Fruit fly (Drosophila melanogaster) whole organism, embryonic: ENCODE measurements around the gene CG6066.
A peak's percentile ranks its signal among the peaks of the same experiment; 100 is the strongest.

Experiments
- Aef1 ChIP-seq: fragments of 200-800 bp; sonication (Bioruptor generic); IDR thresholded peaks from 3 replicates; pipeline ENCODE4 v1.3.6; 2022; ENCODE audit warnings: missing biosample characterization, missing genetic modification characterization
- BtbVII ChIP-seq: fragments of 200-800 bp; sonication (Bioruptor generic); optimal IDR thresholded peaks from 3 replicates; lab custom pipeline; 2017; ENCODE audit warnings: missing biosample characterization, mild to moderate bottlenecking, missing genetic modification characterization
- Bteb2 ChIP-seq: fragments of 200-800 bp; sonication (Bioruptor generic); optimal IDR thresholded peaks from 2 replicates; lab custom pipeline; 2016; ENCODE audit warnings: missing biosample characterization, missing genetic modification characterization
- CG1024 ChIP-seq: fragments of 200-800 bp; sonication (Bioruptor generic); IDR thresholded peaks from 2 replicates; pipeline ENCODE4 v1.3.6; 2022; ENCODE audit warnings: missing biosample characterization, missing genetic modification characterization
- CG10321 ChIP-seq: fragments of 200-800 bp; sonication (Bioruptor generic); IDR thresholded peaks from 2 replicates; pipeline ENCODE4 v1.3.6; 2022; ENCODE audit warnings: missing biosample characterization, missing genetic modification characterization
- CG10366 ChIP-seq: fragments of 200-800 bp; sonication (Bioruptor generic); IDR thresholded peaks from 2 replicates; pipeline ENCODE4 v1.3.6; 2022; ENCODE audit warnings: missing biosample characterization, missing genetic modification characterization
- CG10654 ChIP-seq: fragments of 200-800 bp; sonication (Bioruptor generic); optimal IDR thresholded peaks from 2 replicates; lab custom pipeline; 2016; ENCODE audit warnings: missing biosample characterization, missing genetic modification characterization
- CG12299 ChIP-seq: fragments of 200-800 bp; sonication (Bioruptor generic); optimal IDR thresholded peaks from 2 replicates; lab custom pipeline; 2018; ENCODE audit warnings: missing biosample characterization, mild to moderate bottlenecking, missing genetic modification characterization
- CG12659 ChIP-seq: fragments of 200-800 bp; sonication (Bioruptor generic); optimal IDR thresholded peaks from 3 replicates; lab custom pipeline; 2017; ENCODE audit warnings: mild to moderate bottlenecking, missing biosample characterization, missing genetic modification reagents, missing genetic modification characterization
- CG13296 ChIP-seq: fragments of 200-800 bp; sonication (Bioruptor generic); optimal IDR thresholded peaks from 3 replicates; lab custom pipeline; 2018; ENCODE audit warnings: missing biosample characterization, mild to moderate bottlenecking, missing genetic modification characterization
- CG14667 ChIP-seq: fragments of 200-800 bp; sonication (Bioruptor generic); IDR thresholded peaks from 2 replicates; pipeline ENCODE4 v1.3.6; 2022; ENCODE audit warnings: missing biosample characterization, missing genetic modification characterization
- CG17328 ChIP-seq: fragments of 200-800 bp; sonication (Bioruptor generic); IDR thresholded peaks from 2 replicates; pipeline ENCODE4 v1.3.6; 2022; ENCODE audit warnings: missing biosample characterization, missing genetic modification characterization
- CG17359 ChIP-seq: fragments of 200-800 bp; sonication (Bioruptor generic); optimal IDR thresholded peaks from 3 replicates; lab custom pipeline; 2018; ENCODE audit warnings: missing biosample characterization, mild to moderate bottlenecking, missing genetic modification characterization, moderate library complexity
- CG17385 ChIP-seq: fragments of 200-800 bp; sonication (Bioruptor generic); optimal IDR thresholded peaks from 3 replicates; lab custom pipeline; 2018; ENCODE audit warnings: missing biosample characterization, mild to moderate bottlenecking, missing genetic modification characterization
- CG18011 ChIP-seq: fragments of 200-800 bp; sonication (Bioruptor generic); optimal IDR thresholded peaks from 2 replicates; lab custom pipeline; 2017; ENCODE audit warnings: missing biosample characterization, missing genetic modification characterization, mild to moderate bottlenecking, moderate library complexity, missing genotype
- CG18262 ChIP-seq: fragments of 200-800 bp; optimal IDR thresholded peaks from 3 replicates; lab custom pipeline; 2019; ENCODE audit warnings: missing biosample characterization, mild to moderate bottlenecking, missing genetic modification characterization, moderate library complexity
- CG18599 ChIP-seq: fragments of 200-800 bp; sonication (Bioruptor generic); optimal IDR thresholded peaks from 3 replicates; lab custom pipeline; 2017; ENCODE audit warnings: missing biosample characterization, missing genetic modification characterization, mild to moderate bottlenecking, moderate library complexity, missing genetic modification reagents
- CG2889 ChIP-seq: fragments of 200-800 bp; sonication (Bioruptor generic); IDR thresholded peaks from 3 replicates; pipeline ENCODE4 v1.3.6; 2022; ENCODE audit warnings: missing biosample characterization, missing genetic modification characterization
- CG9876 ChIP-seq: fragments of 200-800 bp; sonication (Bioruptor generic); optimal IDR thresholded peaks from 2 replicates; lab custom pipeline; 2016; ENCODE audit warnings: missing biosample characterization, missing genetic modification characterization
- CG9932 ChIP-seq: fragments of 200-800 bp; sonication (Bioruptor generic); IDR thresholded peaks from 2 replicates; pipeline ENCODE4 v1.3.6; 2022; ENCODE audit warnings: missing biosample characterization, missing genetic modification characterization
- CHES-1-like ChIP-seq: fragments of 200-800 bp; sonication (Bioruptor generic); optimal IDR thresholded peaks from 2 replicates; lab custom pipeline; 2016; ENCODE audit warnings: missing biosample characterization, missing genetic modification characterization
- Camta ChIP-seq: fragments of 200-800 bp; sonication (Bioruptor generic); optimal IDR thresholded peaks from 2 replicates; lab custom pipeline; 2016; ENCODE audit warnings: missing biosample characterization, missing genetic modification characterization
- Dad ChIP-seq: fragments of 200-800 bp; sonication (Bioruptor generic); optimal IDR thresholded peaks from 3 replicates; lab custom pipeline; 2016; ENCODE audit warnings: missing biosample characterization, missing genetic modification characterization
- Elba2 ChIP-seq: fragments of 200-800 bp; sonication (Bioruptor generic); optimal IDR thresholded peaks from 3 replicates; lab custom pipeline; 2016; ENCODE audit warnings: missing biosample characterization, missing genetic modification characterization
- Ets97D ChIP-seq: fragments of 200-800 bp; sonication (Bioruptor generic); optimal IDR thresholded peaks from 3 replicates; lab custom pipeline; 2016; ENCODE audit warnings: missing biosample characterization, missing genetic modification characterization
- H2.0 ChIP-seq: fragments of 200-800 bp; sonication (Bioruptor generic); IDR thresholded peaks from 2 replicates; pipeline ENCODE4 v1.3.6; 2022; ENCODE audit warnings: missing biosample characterization, missing genetic modification characterization
- HmgZ ChIP-seq: fragments of 200-800 bp; sonication (Bioruptor generic); optimal IDR thresholded peaks from 2 replicates; lab custom pipeline; 2018; ENCODE audit warnings: missing biosample characterization, mild to moderate bottlenecking, missing genetic modification characterization
- NFAT ChIP-seq: fragments of 200-800 bp; sonication (Bioruptor generic); IDR thresholded peaks from 2 replicates; pipeline ENCODE4 v1.3.6; 2022; ENCODE audit warnings: missing biosample characterization, missing genetic modification characterization
- Nf-YC ChIP-seq: fragments of 200-800 bp; optimal IDR thresholded peaks from 3 replicates; lab custom pipeline; 2019; ENCODE audit warnings: missing biosample characterization, mild to moderate bottlenecking, missing genetic modification characterization, moderate library complexity
- PHDP ChIP-seq: fragments of 200-800 bp; sonication (Bioruptor generic); optimal IDR thresholded peaks from 3 replicates; lab custom pipeline; 2018; ENCODE audit warnings: missing biosample characterization, mild to moderate bottlenecking, missing genetic modification characterization, moderate library complexity
- Taf1 ChIP-seq: fragments of 200-800 bp; sonication (Bioruptor generic); IDR thresholded peaks from 2 replicates; pipeline ENCODE4 v1.3.6; 2022; ENCODE audit warnings: missing biosample characterization, missing genetic modification characterization
- bcd ChIP-seq: fragments of 200-800 bp; sonication (Bioruptor generic); optimal IDR thresholded peaks from 2 replicates; lab custom pipeline; 2017; ENCODE audit warnings: missing biosample characterization, mild to moderate bottlenecking, missing genetic modification characterization
- cas ChIP-seq: fragments of 200-800 bp; sonication (Bioruptor generic); IDR thresholded peaks from 2 replicates; pipeline ENCODE4 v1.3.6; 2022; ENCODE audit warnings: missing biosample characterization, missing genetic modification characterization
- caup ChIP-seq: fragments of 200-800 bp; sonication (Bioruptor generic); optimal IDR thresholded peaks from 3 replicates; lab custom pipeline; 2017; ENCODE audit warnings: missing biosample characterization, mild to moderate bottlenecking, missing genetic modification characterization, moderate library complexity; ENCODE audit not compliant: severe bottlenecking
- dpn ChIP-seq, 2 experiments: fragments of 200-800 bp; sonication (Bioruptor generic); optimal IDR thresholded peaks; 3 replicates each; lab custom pipeline; 2016; ENCODE audit warnings: missing biosample characterization in 2 of 2, missing genetic modification characterization in 2 of 2
- emc ChIP-seq: fragments of 200-800 bp; sonication (Bioruptor generic); optimal IDR thresholded peaks from 2 replicates; lab custom pipeline; 2016; ENCODE audit warnings: missing biosample characterization, missing genetic modification characterization
- exex ChIP-seq: fragments of 200-800 bp; sonication (Bioruptor generic); optimal IDR thresholded peaks from 4 replicates; lab custom pipeline; 2018; ENCODE audit warnings: missing biosample characterization, mild to moderate bottlenecking, missing genetic modification characterization, moderate library complexity
- fu2 ChIP-seq: fragments of 200-800 bp; sonication (Bioruptor generic); optimal IDR thresholded peaks from 2 replicates; lab custom pipeline; 2016; ENCODE audit warnings: missing biosample characterization, missing genetic modification characterization
- gce ChIP-seq: fragments of 200-800 bp; sonication (Bioruptor generic); IDR thresholded peaks from 3 replicates; pipeline ENCODE4 v1.3.6; 2022; ENCODE audit warnings: missing biosample characterization, missing genetic modification characterization
- gro ChIP-seq: fragments of 200-800 bp; sonication (Bioruptor generic); optimal IDR thresholded peaks from 2 replicates; lab custom pipeline; 2016; ENCODE audit warnings: missing biosample characterization, missing genetic modification characterization
- lab ChIP-seq: fragments of 200-800 bp; sonication (Bioruptor generic); optimal IDR thresholded peaks from 3 replicates; lab custom pipeline; 2017; ENCODE audit warnings: missing biosample characterization, missing genetic modification characterization, mild to moderate bottlenecking, moderate library complexity, missing genetic modification reagents
- pan ChIP-seq, 4 experiments: fragments of >200 bp in 3 of 4; fragments of 200-800 bp in 1 of 4; sonication (Bioruptor generic) in 1 of 4; optimal IDR thresholded peaks in 3 of 4; IDR thresholded peaks in 1 of 4; 2 replicates each; pipeline versions ENCODE4 v1.3.6 to Lab custom; 2017 to 2022; ENCODE audit warnings: missing biosample characterization in 2 of 4, missing genetic modification characterization in 2 of 4, mixed read lengths in 1 of 4
- pzg ChIP-seq: fragments of 200-800 bp; sonication (Bioruptor generic); optimal IDR thresholded peaks from 3 replicates; lab custom pipeline; 2018; ENCODE audit warnings: missing biosample characterization, mild to moderate bottlenecking, missing genetic modification characterization, moderate library complexity
- repo ChIP-seq: fragments of 200-800 bp; sonication (Bioruptor generic); optimal IDR thresholded peaks from 2 replicates; lab custom pipeline; 2016; ENCODE audit warnings: missing biosample characterization, missing genetic modification characterization
- sd ChIP-seq: fragments of 200-800 bp; sonication (Bioruptor generic); optimal IDR thresholded peaks from 3 replicates; lab custom pipeline; 2018; ENCODE audit warnings: missing biosample characterization, mild to moderate bottlenecking, missing genetic modification characterization, moderate library complexity
- sug ChIP-seq: fragments of 200-800 bp; optimal IDR thresholded peaks from 2 replicates; lab custom pipeline; 2019; ENCODE audit warnings: missing biosample characterization, mild to moderate bottlenecking, missing genetic modification characterization, moderate library complexity
- tap ChIP-seq: fragments of 200-800 bp; optimal IDR thresholded peaks from 3 replicates; lab custom pipeline; 2019; ENCODE audit warnings: missing biosample characterization, mild to moderate bottlenecking, missing genetic modification characterization, moderate library complexity
- tup ChIP-seq: fragments of 200-800 bp; sonication (Bioruptor generic); optimal IDR thresholded peaks from 2 replicates; lab custom pipeline; 2016; ENCODE audit warnings: missing biosample characterization, mild to moderate bottlenecking, missing genetic modification characterization, moderate library complexity
- wek ChIP-seq: fragments of 200-800 bp; sonication (Bioruptor generic); optimal IDR thresholded peaks from 3 replicates; lab custom pipeline; 2018; ENCODE audit warnings: missing biosample characterization, mild to moderate bottlenecking, missing genetic modification characterization, moderate library complexity
- zfh1 ChIP-seq: fragments of 200-800 bp; sonication (Bioruptor generic); IDR thresholded peaks from 3 replicates; pipeline ENCODE4 v1.3.6; 2022; ENCODE audit warnings: missing biosample characterization, missing genetic modification characterization

CG6066 gene

DNA sequence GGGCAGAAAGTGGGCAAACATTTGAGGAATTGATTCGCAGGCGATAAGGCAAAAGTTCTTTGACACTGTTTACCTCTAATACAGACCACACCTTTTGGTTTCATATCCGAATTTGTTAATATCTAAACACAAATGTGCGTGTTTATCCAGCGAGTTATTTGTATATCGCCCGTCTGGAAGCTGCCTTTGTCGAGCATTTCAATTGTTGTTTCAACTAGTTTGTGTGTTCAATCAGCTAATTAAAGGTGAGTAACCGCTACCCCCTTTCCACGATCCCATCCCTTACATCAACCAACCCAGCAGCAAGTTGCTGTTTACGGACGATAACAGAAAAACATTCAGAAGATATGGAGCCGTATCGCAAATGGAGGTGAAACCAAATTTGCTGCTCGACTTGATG lies 14.9 kb upstream of the CG6066 start (continued):
- TF ChIP-seq Taf1 (GFP tag; lab: Robert Waterston, UW) (peak; percentile 42; the same call in 1 of the 2 replicates), sd (peak; percentile 7), CG18599 (GFP tag; lab: Kevin White, UChicago) (peak; percentile 85), CG18262 (tag; lab: Kevin White, UChicago) (no peak), tup (peak; percentile 4), dpn (GFP tag; optimal IDR thresholded peaks at IDR 0.05; lab: Kevin White, UChicago) (peak; percentile 27 to 67), tap (tag; lab: Kevin White, UChicago) (no peak), CG1024 (GFP tag; lab: Robert Waterston, UW) (no peak), Dad (GFP tag; lab: Kevin White, UChicago) (no peak), CG10654 (peak; percentile 16), CG12299 (tag; lab: Kevin White, UChicago) (peak; percentile 8), CG17385 (GFP tag; lab: Kevin White, UChicago) (peak; percentile 15), Bteb2 (GFP tag; lab: Kevin White, UChicago) (peak; percentile 14), CG14667 (no peak), repo (GFP tag; lab: Kevin White, UChicago) (no peak), CHES-1-like (GFP tag; lab: Kevin White, UChicago) (peak; percentile 49), bcd (GFP tag; lab: Kevin White, UChicago) (peak; percentile 35), NFAT (GFP tag; lab: Robert Waterston, UW) (peak; percentile 24; the same call in 1 of the 2 replicates), lab (GFP tag; lab: Kevin White, UChicago) (peak; percentile 87), CG12659 (GFP tag; lab: Kevin White, UChicago) (peak; percentile 48), emc (GFP tag; lab: Kevin White, UChicago) (peak; percentile 34), pan (optimal IDR thresholded peaks at IDR 0.05; lab: Kevin White, UChicago) (no peak), pan (GFP tag; optimal IDR thresholded peaks at IDR 0.05 in 1 of 2, IDR thresholded peaks at IDR 0.05 in 1 of 2) (peak in 1 of 2 experiments; percentile 52), Aef1 (GFP tag; lab: Robert Waterston, UW) (no peak), CG17359 (tag; lab: Kevin White, UChicago) (peak; percentile 58), gce (GFP tag; lab: Robert Waterston, UW) (0 out of 3 replicates have a peak, but pooled peaks have one; percentile 5), cas (GFP tag; lab: Robert Waterston, UW) (no peak), HmgZ (tag; lab: Kevin White, UChicago) (peak; percentile 54), CG13296 (GFP tag; lab: Kevin White, UChicago) (peak; percentile 61), sug (tag; lab: Kevin White, UChicago) (peak; percentile 0), pzg (peak; percentile 9), PHDP (peak; percentile 57), wek (GFP tag; lab: Kevin White, UChicago) (peak; percentile 58), CG10321 (GFP tag; lab: Robert Waterston, UW) (no peak), fu2 (no peak), exex (tag; lab: Kevin White, UChicago) (peak; percentile 40), BtbVII (GFP tag; lab: Kevin White, UChicago) (peak; percentile 68), caup (GFP tag; lab: Kevin White, UChicago) (peak; percentile 86), CG2889 (no peak), gro (peak; percentile 73), Ets97D (no peak), Elba2 (GFP tag; lab: Kevin White, UChicago) (no peak), zfh1 (GFP tag; lab: Robert Waterston, UW) (no peak), CG9876 (GFP tag; lab: Kevin White, UChicago) (peak; percentile 11), CG10366 (GFP tag; lab: Robert Waterston, UW) (no peak), CG9932 (GFP tag; lab: Robert Waterston, UW) (peak; percentile 53), CG17328 (GFP tag; lab: Robert Waterston, UW) (no peak), CG18011 (GFP tag; lab: Kevin White, UChicago) (peak; percentile 24), Nf-YC (tag; lab: Kevin White, UChicago) (no peak), H2.0 (GFP tag; lab: Robert Waterston, UW) (0 out of 2 replicates have a peak, but pooled peaks have one; percentile 12), Camta (peak; percentile 39)
